Worm (Caenorhabditis elegans) whole organism, mixed stage, embryonic: ENCODE results near the gene ttr-27.

ENCODE experiments used
- cnd-1 ChIP-seq: fragments of 200-800 bp; sonication (Bioruptor generic); optimal IDR thresholded peaks from 2 replicates; lab custom pipeline; 2018; ENCODE audit warnings: mild to moderate bottlenecking, missing genetic modification characterization, missing compliant biosample characterization
- mep-1 ChIP-seq: fragments of 150-350 bp; optimal IDR thresholded peaks from 2 replicates; lab custom pipeline; 2017; ENCODE audit warnings: missing biosample characterization, missing genetic modification reagents, missing genetic modification characterization, inconsistent platforms
- nhr-76 ChIP-seq: sonication (generic microtip); optimal IDR thresholded peaks from 2 replicates; lab custom pipeline; 2017; ENCODE audit warnings: missing biosample characterization, missing genetic modification characterization
- pha-4 ChIP-seq: fragments of 150-350 bp; optimal IDR thresholded peaks from 2 replicates; lab custom pipeline; 2018; ENCODE audit warnings: missing biosample characterization, missing genetic modification reagents, missing genetic modification characterization
- zip-8 ChIP-seq: fragments of 150-350 bp; optimal IDR thresholded peaks from 2 replicates; lab custom pipeline; 2014; ENCODE audit warnings: missing biosample characterization, missing genetic modification characterization
- ztf-11 ChIP-seq: fragments of 150-350 bp; optimal IDR thresholded peaks from 2 replicates; lab custom pipeline; 2014; ENCODE audit warnings: missing biosample characterization, missing genetic modification characterization

- TF ChIP-seq cnd-1 (tag; lab: Kevin White, UChicago): no peak
- no peak for TF ChIP-seq mep-1 (tag; lab: Kevin White, UChicago)
- TF ChIP-seq pha-4 (tag; lab: Kevin White, UChicago): no peak
- no peak for TF ChIP-seq zip-8
- no peak for TF ChIP-seq ztf-11
- no peak for TF ChIP-seq nhr-76
Measured at ce11 chrV:12871753-12872152, 32.1 kb downstream of the ttr-27 start, which contains the start of gene bus-19.
